Worm (Caenorhabditis elegans): Measurements from ENCODE around the gene miga-1.
A peak's percentile ranks its signal among the peaks of the same experiment; 100 is the strongest.

The miga-1 gene

ce11 chrV:12410416-12411001 is 9.8 kb upstream of the miga-1 start, which contains the start of gene hrg-2:
TSS of gene hrg-2 (minus strand) at chrV:12410513.
- TF ChIP-seq ceh-16 (tag; optimal IDR thresholded peaks at IDR 0.05), result no peak
- TF ChIP-seq unc-55 (GFP tag; optimal IDR thresholded peaks at IDR 0.05), result no peak
- TF ChIP-seq Y55F3AM.14 (GFP tag; optimal IDR thresholded peaks at IDR 0.05), result no peak
- peak; percentile 96 for TF ChIP-seq nhr-129 (tag; optimal IDR thresholded peaks at IDR 0.05)
- TF ChIP-seq nhr-21 (tag; optimal IDR thresholded peaks at IDR 0.05), result peak; percentile 24
- no peak for TF ChIP-seq peb-1 (tag; optimal IDR thresholded peaks at IDR 0.05)
- TF ChIP-seq mab-5 (tag; optimal IDR thresholded peaks at IDR 0.05), result no peak
- no peak for TF ChIP-seq nhr-6 (tag; optimal IDR thresholded peaks at IDR 0.05)
- peak in 1 of 2 experiments; percentile 12 for TF ChIP-seq lsy-2 (tag; optimal IDR thresholded peaks at IDR 0.05)
- TF ChIP-seq sma-9 (GFP tag; optimal IDR thresholded peaks at IDR 0.05), result peak; percentile 55
- no peak for TF ChIP-seq sma-9 (tag; optimal IDR thresholded peaks at IDR 0.05)
- TF ChIP-seq nhr-12 (tag; optimal IDR thresholded peaks at IDR 0.05), result no peak
- peak; percentile 85 for TF ChIP-seq nhr-25 (tag; optimal IDR thresholded peaks at IDR 0.05)
- no peak for TF ChIP-seq ama-1 (optimal IDR thresholded peaks at IDR 0.05)

- TF ChIP-seq nhr-77 (tag; optimal IDR thresholded peaks at IDR 0.05) (no peak), elt-3 (tag; optimal IDR thresholded peaks at IDR 0.05) (no peak), fos-1 (tag; optimal IDR thresholded peaks at IDR 0.05) (peak; percentile 44), mbf-1 (tag; optimal IDR thresholded peaks at IDR 0.05) (no peak), elt-1 (tag; optimal IDR thresholded peaks at IDR 0.05) (no peak), nhr-25 (tag; optimal IDR thresholded peaks at IDR 0.05) (no peak), blmp-1 (tag; optimal IDR thresholded peaks at IDR 0.05; ENCODE audit: insufficient read depth) (no peak), lin-13 (GFP tag; optimal IDR thresholded peaks at IDR 0.05) (no peak), lin-39 (tag; optimal IDR thresholded peaks at IDR 0.05) (no peak), alr-1 (tag; optimal IDR thresholded peaks at IDR 0.05) (no peak), egl-27 (tag; optimal IDR thresholded peaks at IDR 0.05) (no peak), nhr-12 (tag; optimal IDR thresholded peaks at IDR 0.05) (no peak), mab-5 (tag; optimal IDR thresholded peaks at IDR 0.05) (no peak), nhr-237 (tag; optimal IDR thresholded peaks at IDR 0.05) (no peak), unc-39 (tag; optimal IDR thresholded peaks at IDR 0.05) (no peak), nhr-21 (tag; optimal IDR thresholded peaks at IDR 0.05) (no peak), aly-2 (tag; optimal IDR thresholded peaks at IDR 0.05) (no peak), R02D3.7 (tag; optimal IDR thresholded peaks at IDR 0.05) (no peak), gmeb-1 (tag; optimal IDR thresholded peaks at IDR 0.05) (peak; percentile 7), nhr-23 (tag; optimal IDR thresholded peaks at IDR 0.05) (no peak), skn-1 (tag; optimal IDR thresholded peaks at IDR 0.05) (no peak), F13H6.1 (tag; optimal IDR thresholded peaks at IDR 0.05) (no peak), zag-1 (tag; optimal IDR thresholded peaks at IDR 0.05) (no peak), crh-2 (tag; optimal IDR thresholded peaks at IDR 0.05) (no peak), nhr-11 (tag; optimal IDR thresholded peaks at IDR 0.05) (no peak), peb-1 (tag; optimal IDR thresholded peaks at IDR 0.05) (no peak), sem-4 (tag; optimal IDR thresholded peaks at IDR 0.05) (no peak), ztf-4 (tag; optimal IDR thresholded peaks at IDR 0.05) (no peak), ama-1 (optimal IDR thresholded peaks at IDR 0.05) (no peak), snpc-4 (tag; optimal IDR thresholded peaks at IDR 0.05) (no peak), ceh-82 (tag; optimal IDR thresholded peaks at IDR 0.05) (no peak), ztf-1 (GFP tag; conservative IDR thresholded peaks at IDR 0.05) (no peak), Y55F3AM.14 (GFP tag; optimal IDR thresholded peaks at IDR 0.05) (no peak), nhr-129 (tag; optimal IDR thresholded peaks at IDR 0.05) (peak; percentile 83), ceh-16 (tag; optimal IDR thresholded peaks at IDR 0.05) (no peak), sma-3 (GFP tag; optimal IDR thresholded peaks at IDR 0.05) (no peak), lin-11 (tag; optimal IDR thresholded peaks at IDR 0.05) (no peak), nhr-6 (tag; optimal IDR thresholded peaks at IDR 0.05) (no peak), lsy-2 (tag; optimal IDR thresholded peaks at IDR 0.05) (peak in 1 of 2 experiments; percentile 48), sma-9 (GFP tag; optimal IDR thresholded peaks at IDR 0.05) (peak; percentile 51), sma-9 (tag; optimal IDR thresholded peaks at IDR 0.05) (no peak), dmd-4 (tag; optimal IDR thresholded peaks at IDR 0.05) (no peak), mdl-1 (tag; optimal IDR thresholded peaks at IDR 0.05) (no peak), unc-55 (GFP tag; optimal IDR thresholded peaks at IDR 0.05) (peak; percentile 53), ztf-11 (tag; optimal IDR thresholded peaks at IDR 0.05) (no peak), nhr-10 (tag; optimal IDR thresholded peaks at IDR 0.05) (no peak), C34F6.9 (tag; optimal IDR thresholded peaks at IDR 0.05) (peak; percentile 37), ZK546.5 (tag; optimal IDR thresholded peaks at IDR 0.05) (no peak), unc-62 (GFP tag; optimal IDR thresholded peaks at IDR 0.05) (no peak)
These were observed 8.3 kb upstream of the miga-1 start for ce11 chrV:12408996-12409395.
